Fruit fly (Drosophila melanogaster): Measurements from ENCODE around the gene m.

m gene

dm6 chrX:11720138-11720537 is 33.9 kb upstream of the m start, which contains the start of gene Tango10 (continued):
- TF ChIP-seq CG31365 (tag; optimal IDR thresholded peaks at IDR 0.05): no peak
- peak; percentile 64 for TF ChIP-seq CG30020 (tag; optimal IDR thresholded peaks at IDR 0.05)
- TF ChIP-seq MTF-1 (GFP tag; optimal IDR thresholded peaks at IDR 0.05; ENCODE audit: borderline replicate concordance): no peak
- 0 out of 3 replicates have a peak, but pooled peaks have one; percentile 18 for TF ChIP-seq C15 (GFP tag; IDR thresholded peaks at IDR 0.05)
- TF ChIP-seq CG4730 (GFP tag; IDR thresholded peaks at IDR 0.05): no peak
- no peak for TF ChIP-seq ab (GFP tag; optimal IDR thresholded peaks at IDR 0.05)
- no peak for TF ChIP-seq CG30431 (GFP tag; optimal IDR thresholded peaks at IDR 0.05)
- no peak for TF ChIP-seq pros (GFP tag; optimal IDR thresholded peaks at IDR 0.05)
- TF ChIP-seq stc (GFP tag; IDR thresholded peaks at IDR 0.05): no peak
- TF ChIP-seq CG15011 (GFP tag; optimal IDR thresholded peaks at IDR 0.05): no peak
- no peak for TF ChIP-seq CG3726 (GFP tag; IDR thresholded peaks at IDR 0.05)
- no peak for TF ChIP-seq dmrt99B (tag; optimal IDR thresholded peaks at IDR 0.05)
- peak; percentile 76 for TF ChIP-seq gem (tag; optimal IDR thresholded peaks at IDR 0.05)
- no peak for TF ChIP-seq z (GFP tag; IDR thresholded peaks at IDR 0.05)
- TF ChIP-seq Sox102F (GFP tag; optimal IDR thresholded peaks at IDR 0.05): peak; percentile 66
- 0 out of 3 replicates have a peak, but pooled peaks have one; percentile 11 for TF ChIP-seq CG14050 (GFP tag; IDR thresholded peaks at IDR 0.05)
- TF ChIP-seq CG34422 (GFP tag; IDR thresholded peaks at IDR 0.05): peak; percentile 49; the same call in 1 of the 3 replicates
- TF ChIP-seq slbo (GFP tag; IDR thresholded peaks at IDR 0.05): peak; percentile 73
- no peak for TF ChIP-seq CHES-1-like (GFP tag; optimal IDR thresholded peaks at IDR 0.05)
- TF ChIP-seq caup (GFP tag; optimal IDR thresholded peaks at IDR 0.05; ENCODE audit: severe bottlenecking): peak; percentile 40
- no peak for TF ChIP-seq jing (GFP tag; optimal IDR thresholded peaks at IDR 0.05)
- peak; percentile 29 for TF ChIP-seq CG13894 (tag; optimal IDR thresholded peaks at IDR 0.05)
- no peak for TF ChIP-seq Adf1 (GFP tag; IDR thresholded peaks at IDR 0.05)
- peak; percentile 23 for TF ChIP-seq CG7556 (GFP tag; optimal IDR thresholded peaks at IDR 0.05)
- no peak for TF ChIP-seq wek (GFP tag; optimal IDR thresholded peaks at IDR 0.05)
- peak; percentile 2 for TF ChIP-seq Lhr (GFP tag; optimal IDR thresholded peaks at IDR 0.05)
- no peak for TF ChIP-seq nau (GFP tag; optimal IDR thresholded peaks at IDR 0.05)
- TF ChIP-seq dimm (GFP tag; IDR thresholded peaks at IDR 0.05): no peak
- TF ChIP-seq CG14014 (GFP tag; IDR thresholded peaks at IDR 0.05): 0 out of 2 replicates have a peak, but pooled peaks have one; percentile 39
- TF ChIP-seq zen (tag; optimal IDR thresholded peaks at IDR 0.05): peak; percentile 57
- TF ChIP-seq CG7357 (GFP tag; IDR thresholded peaks at IDR 0.05): peak; percentile 36; the same call in 1 of the 3 replicates
- TF ChIP-seq org-1 (GFP tag; optimal IDR thresholded peaks at IDR 0.05): no peak
- TF ChIP-seq CG1832 (GFP tag; optimal IDR thresholded peaks at IDR 0.05): no peak
- TF ChIP-seq CG1603 (tag; optimal IDR thresholded peaks at IDR 0.05): peak; percentile 79
- TF ChIP-seq zfh2 (GFP tag; optimal IDR thresholded peaks at IDR 0.05): peak; percentile 61
- TF ChIP-seq zen2 (GFP tag; IDR thresholded peaks at IDR 0.05; ENCODE audit: partially characterized antibody): peak; percentile 78; the same call in 2 of the 3 replicates
- TF ChIP-seq lov (optimal IDR thresholded peaks at IDR 0.05): no peak
- no peak for TF ChIP-seq lov (GFP tag; IDR thresholded peaks at IDR 0.05)
- peak; percentile 51 for TF ChIP-seq nerfin-1 (tag; optimal IDR thresholded peaks at IDR 0.05)
- peak; percentile 61 for TF ChIP-seq Myb (GFP tag; optimal IDR thresholded peaks at IDR 0.05)
- peak; percentile 27 for TF ChIP-seq vfl (GFP tag; optimal IDR thresholded peaks at IDR 0.05)
- TF ChIP-seq CG2199 (GFP tag; IDR thresholded peaks at IDR 0.05): no peak
- no peak for TF ChIP-seq jumu (GFP tag; optimal IDR thresholded peaks at IDR 0.05)
- peak; percentile 17 for TF ChIP-seq Hmx (GFP tag; optimal IDR thresholded peaks at IDR 0.05)
- TF ChIP-seq Kr (GFP tag; optimal IDR thresholded peaks at IDR 0.05): no peak
- TF ChIP-seq Taf1 (GFP tag; IDR thresholded peaks at IDR 0.05): 0 out of 2 replicates have a peak, but pooled peaks have one; percentile 13
- TF ChIP-seq CG8478 (optimal IDR thresholded peaks at IDR 0.05): no peak
- no peak for TF ChIP-seq ase (GFP tag; IDR thresholded peaks at IDR 0.05)
- no peak for TF ChIP-seq CG6654 (GFP tag; optimal IDR thresholded peaks at IDR 0.05)
- TF ChIP-seq fd102C (GFP tag; optimal IDR thresholded peaks at IDR 0.05): no peak
- no peak for TF ChIP-seq klu (GFP tag; IDR thresholded peaks at IDR 0.05)
- no peak for TF ChIP-seq crc (GFP tag; optimal IDR thresholded peaks at IDR 0.05)
